Fruit fly (Drosophila melanogaster) Kc167 (cell line): ENCODE data around the gene Atg4a.

Experiments used
- Myc ChIP-seq: fragments of >200 bp; optimal IDR thresholded peaks from 2 replicates; lab custom pipeline; 2017; ENCODE audit warnings: missing external identifiers
- h ChIP-seq: fragments of >200 bp; optimal IDR thresholded peaks from 3 replicates; lab custom pipeline; 2018; ENCODE audit warnings: missing external identifiers
- insv ChIP-seq: fragments of >200 bp; optimal IDR thresholded peaks from 3 replicates; lab custom pipeline; 2018; ENCODE audit warnings: missing external identifiers
- psq ChIP-seq: fragments of >200 bp; optimal IDR thresholded peaks from 2 replicates; lab custom pipeline; 2017; ENCODE audit warnings: missing external identifiers
- ttk ChIP-seq: sonication (Bioruptor generic); optimal IDR thresholded peaks from 2 replicates; lab custom pipeline; 2017; ENCODE audit warnings: missing external identifiers

- TF ChIP-seq ttk (no peak), h (lab: Kevin White, UChicago) (no peak), Myc (lab: Kevin White, UChicago) (no peak), insv (no peak), psq (lab: Kevin White, UChicago) (no peak)
Measured at dm6 chr2L:1091675-1092074, 11.0 kb downstream of the Atg4a start.
